Fruit fly (Drosophila melanogaster): ENCODE measurements around the gene CG32712.

DNA sequence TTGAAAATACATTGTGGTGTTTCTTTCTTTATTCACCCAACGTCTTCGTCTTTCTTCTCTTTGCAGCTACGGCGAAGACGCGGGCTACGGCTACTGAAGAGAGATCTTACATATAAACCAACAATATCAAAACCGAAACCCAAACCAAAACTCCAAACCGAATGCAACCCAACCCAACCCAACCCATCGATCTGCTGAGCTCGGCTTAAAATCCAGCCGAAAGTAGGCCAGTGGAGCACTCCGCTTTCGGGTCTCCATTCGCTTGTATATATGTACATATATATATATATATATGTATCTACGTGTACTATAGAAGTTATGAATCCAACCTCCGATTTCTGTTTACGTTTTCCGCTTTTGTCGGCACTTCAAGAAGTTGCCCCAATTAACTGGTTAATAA, 42.0 kb upstream of the CG32712 start:
- TF ChIP-seq CG9948 (tag; optimal IDR thresholded peaks at IDR 0.05) (no peak), CG32121 (GFP tag; IDR thresholded peaks at IDR 0.05) (no peak), CG12605 (GFP tag; IDR thresholded peaks at IDR 0.05) (no peak), CG8159 (tag; optimal IDR thresholded peaks at IDR 0.05) (no peak), CG17806 (tag; optimal IDR thresholded peaks at IDR 0.05) (no peak), EcR (GFP tag; optimal IDR thresholded peaks at IDR 0.05) (no peak), CG4496 (GFP tag; IDR thresholded peaks at IDR 0.05) (no peak), D1 (tag; optimal IDR thresholded peaks at IDR 0.05) (no peak), Ets98B (GFP tag; IDR thresholded peaks at IDR 0.05) (no peak), CG8301 (tag; optimal IDR thresholded peaks at IDR 0.05) (no peak)

All from whole organism, pupa.